Worm (Caenorhabditis elegans) whole organism, L2 larva: ENCODE results near the gene T25B9.1.

Experiments
- C34F6.9 ChIP-seq: fragments of 150-350 bp; optimal IDR thresholded peaks from 2 replicates; lab custom pipeline; 2014; ENCODE audit warnings: missing biosample characterization, missing genetic modification characterization
- F13H6.1 ChIP-seq: sonication (generic microtip); optimal IDR thresholded peaks from 2 replicates; lab custom pipeline; 2016; ENCODE audit warnings: missing genetic modification characterization, missing compliant biosample characterization
- R02D3.7 ChIP-seq: fragments of 150-350 bp; optimal IDR thresholded peaks from 2 replicates; lab custom pipeline; 2014; ENCODE audit warnings: missing biosample characterization, missing genetic modification characterization
- Y55F3AM.14 ChIP-seq: fragments of 200-800 bp; sonication (Bioruptor generic); optimal IDR thresholded peaks from 2 replicates; lab custom pipeline; 2018; ENCODE audit warnings: mild to moderate bottlenecking, missing genetic modification characterization, missing compliant biosample characterization
- ZK546.5 ChIP-seq: sonication (generic microtip); optimal IDR thresholded peaks from 2 replicates; lab custom pipeline; 2017; ENCODE audit warnings: missing biosample characterization, missing genetic modification characterization
- alr-1 ChIP-seq: fragments of 150-350 bp; optimal IDR thresholded peaks from 2 replicates; lab custom pipeline; 2014; ENCODE audit warnings: missing biosample characterization, missing genetic modification characterization
- aly-2 ChIP-seq: fragments of 150-350 bp; optimal IDR thresholded peaks from 2 replicates; lab custom pipeline; 2014; ENCODE audit warnings: missing biosample characterization, missing genetic modification characterization
- ama-1 ChIP-seq: fragments of 150-350 bp; optimal IDR thresholded peaks from 2 replicates; lab custom pipeline; 2018; ENCODE audit warnings: inconsistent platforms
- blmp-1 ChIP-seq: sonication (generic microtip); optimal IDR thresholded peaks from 2 replicates; lab custom pipeline; 2017; ENCODE audit warnings: missing genetic modification characterization, mild to moderate bottlenecking, missing compliant biosample characterization, antibody characterized with exemption, moderate library complexity; ENCODE audit not compliant: insufficient read depth
- ceh-16 ChIP-seq: fragments of 150-350 bp; optimal IDR thresholded peaks from 2 replicates; lab custom pipeline; 2014; ENCODE audit warnings: missing biosample characterization, missing genetic modification characterization
- ceh-82 ChIP-seq: fragments of 150-350 bp; optimal IDR thresholded peaks from 2 replicates; lab custom pipeline; 2014; ENCODE audit warnings: missing biosample characterization, missing genetic modification characterization
- crh-2 ChIP-seq: sonication (generic microtip); optimal IDR thresholded peaks from 2 replicates; lab custom pipeline; 2017; ENCODE audit warnings: missing biosample characterization, missing genetic modification characterization
- egl-27 ChIP-seq: sonication (generic microtip); optimal IDR thresholded peaks from 3 replicates; lab custom pipeline; 2017; ENCODE audit warnings: missing biosample characterization, missing genetic modification reagents, missing genetic modification characterization
- elt-1 ChIP-seq: fragments of 150-350 bp; optimal IDR thresholded peaks from 2 replicates; lab custom pipeline; 2014; ENCODE audit warnings: missing biosample characterization, missing genetic modification characterization
- elt-3 ChIP-seq: sonication (generic microtip); optimal IDR thresholded peaks from 2 replicates; lab custom pipeline; 2017; ENCODE audit warnings: missing biosample characterization, missing genetic modification characterization
- fos-1 ChIP-seq: fragments of 150-350 bp; optimal IDR thresholded peaks from 2 replicates; lab custom pipeline; 2014; ENCODE audit warnings: missing biosample characterization, missing genetic modification characterization
- gmeb-1 ChIP-seq: fragments of 150-350 bp; optimal IDR thresholded peaks from 2 replicates; lab custom pipeline; 2014; ENCODE audit warnings: missing biosample characterization, missing genetic modification characterization
- lsy-2 ChIP-seq, 2 experiments: fragments of 150-350 bp in 1 of 2; sonication (generic microtip) in 1 of 2; optimal IDR thresholded peaks; 2 replicates each; lab custom pipeline; 2014 to 2017; ENCODE audit warnings: missing biosample characterization in 2 of 2, missing genetic modification characterization in 2 of 2
- mbf-1 ChIP-seq: sonication (generic microtip); optimal IDR thresholded peaks from 2 replicates; lab custom pipeline; 2017; ENCODE audit warnings: missing biosample characterization, missing genetic modification characterization
- nhr-11 ChIP-seq: fragments of 150-350 bp; optimal IDR thresholded peaks from 2 replicates; lab custom pipeline; 2014; ENCODE audit warnings: missing biosample characterization, missing genetic modification characterization
- nhr-129 ChIP-seq: fragments of 150-350 bp; optimal IDR thresholded peaks from 2 replicates; lab custom pipeline; 2014; ENCODE audit warnings: missing biosample characterization, missing genetic modification characterization
- nhr-21 ChIP-seq: fragments of 150-350 bp; optimal IDR thresholded peaks from 2 replicates; lab custom pipeline; 2014; ENCODE audit warnings: missing biosample characterization, missing genetic modification characterization
- nhr-23 ChIP-seq: fragments of 150-350 bp; optimal IDR thresholded peaks from 2 replicates; lab custom pipeline; 2014; ENCODE audit warnings: missing biosample characterization, missing genetic modification reagents, missing genetic modification characterization
- nhr-25 ChIP-seq: fragments of 150-350 bp; sonication (generic microtip); optimal IDR thresholded peaks from 3 replicates; lab custom pipeline; 2014; ENCODE audit warnings: missing biosample characterization, missing genetic modification characterization
- nhr-77 ChIP-seq: fragments of 150-350 bp; optimal IDR thresholded peaks from 2 replicates; lab custom pipeline; 2014; ENCODE audit warnings: missing biosample characterization, missing genetic modification characterization
- peb-1 ChIP-seq: fragments of 150-350 bp; optimal IDR thresholded peaks from 2 replicates; lab custom pipeline; 2014; ENCODE audit warnings: missing biosample characterization, missing genetic modification characterization
- sem-4 ChIP-seq: fragments of 150-350 bp; optimal IDR thresholded peaks from 2 replicates; lab custom pipeline; 2014; ENCODE audit warnings: missing biosample characterization, missing genetic modification reagents, missing genetic modification characterization
- skn-1 ChIP-seq: sonication (generic microtip); optimal IDR thresholded peaks from 2 replicates; lab custom pipeline; 2017; ENCODE audit warnings: missing biosample characterization, missing genetic modification characterization
- sma-3 ChIP-seq: sonication (generic microtip); optimal IDR thresholded peaks from 2 replicates; lab custom pipeline; 2016; ENCODE audit warnings: missing genetic modification reagents, missing genetic modification characterization, missing compliant biosample characterization
- sma-9 ChIP-seq, 2 experiments: fragments of 150-350 bp in 1 of 2; sonication (generic microtip) in 1 of 2; optimal IDR thresholded peaks; 2 replicates each; lab custom pipeline; 2014 to 2016; ENCODE audit warnings: missing genetic modification characterization in 2 of 2, mild to moderate bottlenecking in 1 of 2, missing biosample characterization in 1 of 2, missing compliant biosample characterization in 1 of 2, missing genetic modification reagents in 1 of 2, moderate library complexity in 1 of 2
- unc-55 ChIP-seq: fragments of 150-350 bp; sonication (generic microtip); optimal IDR thresholded peaks from 3 replicates; lab custom pipeline; 2014; ENCODE audit warnings: missing biosample characterization, missing genetic modification reagents, missing genetic modification characterization
- unc-62 ChIP-seq: fragments of 150-350 bp; optimal IDR thresholded peaks from 2 replicates; lab custom pipeline; 2014; ENCODE audit warnings: missing biosample characterization, missing genetic modification reagents, missing genetic modification characterization
- zag-1 ChIP-seq: fragments of 150-350 bp; optimal IDR thresholded peaks from 2 replicates; lab custom pipeline; 2014; ENCODE audit warnings: missing biosample characterization, missing genetic modification characterization
- ztf-11 ChIP-seq: sonication (generic microtip); optimal IDR thresholded peaks from 2 replicates; lab custom pipeline; 2017; ENCODE audit warnings: missing biosample characterization, missing genetic modification characterization
- ztf-4 ChIP-seq: fragments of 150-350 bp; optimal IDR thresholded peaks from 2 replicates; lab custom pipeline; 2014; ENCODE audit warnings: missing biosample characterization, missing genetic modification characterization

Gene T25B9.1

ce11 chrIV:10781346-10781745 lies 31.4 kb upstream of the T25B9.1 start:
- TF ChIP-seq nhr-21 (tag; lab: Kevin White, UChicago): peak; percentile 31
- peak; percentile 77 for TF ChIP-seq sma-9 (GFP tag; optimal IDR thresholded peaks at IDR 0.05; lab: Kevin White, UChicago)
- no peak for TF ChIP-seq sma-9 (tag; optimal IDR thresholded peaks at IDR 0.05; lab: Kevin White, UChicago)
- TF ChIP-seq fos-1: no peak

DNA sequence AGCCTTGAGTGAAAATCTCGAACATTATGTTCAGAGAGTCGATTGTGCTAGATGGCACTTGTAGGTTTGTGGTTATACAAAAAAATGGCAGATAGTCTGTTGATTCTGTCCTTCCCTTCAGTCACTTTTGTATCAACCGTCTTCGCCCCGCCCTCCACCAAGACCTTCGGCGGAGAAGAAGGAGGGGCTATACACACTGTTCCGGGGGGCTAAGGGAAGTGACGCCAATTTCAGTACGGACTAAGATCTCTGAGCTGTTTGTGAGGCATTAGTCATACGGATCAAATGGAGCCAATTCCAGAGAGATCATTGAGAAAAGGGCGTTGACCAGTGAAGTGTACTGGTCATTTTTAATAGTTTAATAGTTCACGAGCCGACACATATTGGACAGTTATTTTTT lies 30.6 kb upstream of the T25B9.1 start, which contains the start of gene swt-3:
TSS of gene swt-3 (minus strand) at position 101 of the 400 bp plus-strand sequence.
- no peak for TF ChIP-seq C34F6.9 (tag; lab: Kevin White, UChicago)
- no peak for TF ChIP-seq alr-1 (tag; lab: Kevin White, UChicago)
- TF ChIP-seq nhr-129: no peak
- no peak for TF ChIP-seq ztf-4
- no peak for TF ChIP-seq aly-2
- TF ChIP-seq R02D3.7: no peak
- no peak for TF ChIP-seq crh-2
- no peak for TF ChIP-seq elt-1 (tag; lab: Kevin White, UChicago)
- TF ChIP-seq nhr-77 (tag; lab: Kevin White, UChicago): no peak
- TF ChIP-seq sem-4 (tag; lab: Kevin White, UChicago): no peak
- TF ChIP-seq elt-3 (tag; lab: Kevin White, UChicago): no peak
- TF ChIP-seq peb-1 (tag; lab: Kevin White, UChicago): no peak
- no peak for TF ChIP-seq Y55F3AM.14 (GFP tag; lab: Kevin White, UChicago)
- TF ChIP-seq fos-1: no peak
- no peak for TF ChIP-seq nhr-11 (tag; lab: Kevin White, UChicago)

DNA sequence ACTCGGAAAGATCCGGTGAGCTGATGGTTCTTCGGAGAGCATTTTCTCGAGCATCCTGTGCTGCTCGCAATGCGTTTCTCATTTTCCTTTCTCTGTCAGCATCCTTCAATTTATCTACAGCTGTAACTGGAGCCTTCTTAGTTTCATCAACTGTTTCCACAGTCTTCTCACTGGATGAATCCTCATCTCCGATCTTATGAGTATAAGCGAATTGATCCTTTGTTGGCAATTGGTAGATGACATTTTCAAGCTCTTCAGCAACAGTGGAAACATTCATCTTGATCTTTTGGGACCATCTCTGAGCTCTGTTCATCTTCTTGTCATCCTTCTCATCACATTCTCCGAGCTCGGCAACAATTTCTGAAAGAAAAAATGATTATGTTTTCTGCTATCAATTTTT lies 29.4 kb upstream of the T25B9.1 start:
- TF ChIP-seq zag-1 (tag; lab: Kevin White, UChicago) (no peak), sma-9 (GFP tag; optimal IDR thresholded peaks at IDR 0.05; lab: Kevin White, UChicago) (no peak), sma-9 (tag; optimal IDR thresholded peaks at IDR 0.05; lab: Kevin White, UChicago) (no peak), unc-55 (no peak), mbf-1 (no peak), ama-1 (lab: Kevin White, UChicago) (no peak), unc-62 (no peak), nhr-23 (tag; lab: Kevin White, UChicago) (no peak), R02D3.7 (no peak), F13H6.1 (tag; lab: Kevin White, UChicago) (no peak), sma-3 (GFP tag; lab: Kevin White, UChicago) (no peak), fos-1 (no peak)

- TF ChIP-seq zag-1 (tag; lab: Kevin White, UChicago): no peak
- no peak for TF ChIP-seq alr-1 (tag; lab: Kevin White, UChicago)
- TF ChIP-seq ceh-16 (tag; lab: Kevin White, UChicago): no peak
- TF ChIP-seq nhr-77 (tag; lab: Kevin White, UChicago): no peak
- peak; percentile 16 for TF ChIP-seq nhr-25 (tag; lab: Kevin White, UChicago)
- no peak for TF ChIP-seq unc-62
- no peak for TF ChIP-seq ceh-82 (tag; lab: Kevin White, UChicago)
- TF ChIP-seq C34F6.9 (tag; lab: Kevin White, UChicago): no peak
Observed at ce11 chrIV:10778582-10778981, 28.6 kb upstream of the T25B9.1 start.

DNA sequence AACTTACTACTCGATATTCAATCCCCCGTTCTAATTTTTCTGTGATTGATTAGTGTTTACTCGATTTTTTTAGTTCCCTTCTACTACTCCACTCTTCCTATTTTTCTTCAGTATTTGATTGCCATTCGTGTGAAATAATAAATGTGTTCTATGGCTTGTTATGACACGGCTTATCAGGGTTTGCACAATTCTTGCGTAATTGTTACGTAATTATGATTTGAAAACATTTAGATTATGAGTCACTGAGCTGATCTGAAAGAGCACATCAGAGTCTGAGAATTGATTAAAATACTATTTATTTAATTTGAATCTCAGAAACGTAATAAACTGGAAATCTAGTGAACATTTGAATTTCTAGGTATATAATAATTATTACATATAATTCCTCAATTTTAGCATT lies 27.7 kb upstream of the T25B9.1 start:
- TF ChIP-seq egl-27: no peak
- TF ChIP-seq ceh-82 (tag; lab: Kevin White, UChicago): no peak
- TF ChIP-seq nhr-21 (tag; lab: Kevin White, UChicago): no peak
- no peak for TF ChIP-seq nhr-77 (tag; lab: Kevin White, UChicago)
- TF ChIP-seq gmeb-1 (tag; lab: Kevin White, UChicago): no peak
- TF ChIP-seq unc-55: no peak
- no peak for TF ChIP-seq unc-62
- no peak for TF ChIP-seq F13H6.1 (tag; lab: Kevin White, UChicago)
- TF ChIP-seq lsy-2 (tag; optimal IDR thresholded peaks at IDR 0.05; lab: Kevin White, UChicago): no peak
- TF ChIP-seq nhr-129: no peak
- no peak for TF ChIP-seq fos-1
- no peak for TF ChIP-seq ztf-11
- no peak for TF ChIP-seq ceh-16 (tag; lab: Kevin White, UChicago)
- no peak for TF ChIP-seq aly-2
- TF ChIP-seq, all 48 proteins: peak for 0

DNA sequence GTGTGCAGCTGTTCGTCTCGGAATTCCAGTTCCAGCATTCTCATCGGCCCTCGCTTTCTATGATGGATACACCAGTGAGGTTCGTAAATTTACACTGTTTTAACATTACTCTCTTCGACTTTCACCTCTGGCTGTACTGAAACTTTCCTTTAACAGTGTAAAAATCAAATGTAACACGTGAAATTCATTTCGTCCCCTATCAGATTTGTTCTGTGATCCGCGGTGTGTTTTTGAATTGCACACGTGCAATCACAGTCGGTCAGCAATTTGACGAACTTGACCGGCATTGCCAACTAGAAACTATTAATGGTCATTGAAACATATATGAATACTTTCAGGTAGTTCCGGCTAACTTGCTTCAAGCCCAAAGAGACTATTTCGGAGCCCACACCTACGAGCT lies 27.1 kb upstream of the T25B9.1 start:
- TF ChIP-seq fos-1 (no peak), nhr-21 (tag; lab: Kevin White, UChicago) (peak; percentile 2), sem-4 (tag; lab: Kevin White, UChicago) (no peak), zag-1 (tag; lab: Kevin White, UChicago) (no peak), ztf-4 (no peak), ZK546.5 (tag; lab: Kevin White, UChicago) (no peak), unc-62 (no peak), nhr-25 (tag; lab: Kevin White, UChicago) (peak; percentile 48), blmp-1 (peak; percentile 77), sma-3 (GFP tag; lab: Kevin White, UChicago) (peak; percentile 73), sma-9 (GFP tag; optimal IDR thresholded peaks at IDR 0.05; lab: Kevin White, UChicago) (peak; percentile 74), sma-9 (tag; optimal IDR thresholded peaks at IDR 0.05; lab: Kevin White, UChicago) (no peak), lsy-2 (tag; optimal IDR thresholded peaks at IDR 0.05; lab: Kevin White, UChicago) (no peak), skn-1 (tag; lab: Kevin White, UChicago) (no peak)
